Fruit fly (Drosophila melanogaster) whole organism, larva: ENCODE results near the gene Nup93-1.

Experiments
- noc ChIP-seq: fragments of 200-800 bp; sonication (Bioruptor generic); optimal IDR thresholded peaks from 3 replicates; lab custom pipeline; 2019; ENCODE audit warnings: missing biosample characterization, mild to moderate bottlenecking, missing genetic modification characterization, moderate library complexity

Nup93-1 gene

dm6 chrX:13843487-13843886, 20.9 kb downstream of the Nup93-1 start:
- no peak for TF ChIP-seq noc (tag; lab: Kevin White, UChicago)

DNA sequence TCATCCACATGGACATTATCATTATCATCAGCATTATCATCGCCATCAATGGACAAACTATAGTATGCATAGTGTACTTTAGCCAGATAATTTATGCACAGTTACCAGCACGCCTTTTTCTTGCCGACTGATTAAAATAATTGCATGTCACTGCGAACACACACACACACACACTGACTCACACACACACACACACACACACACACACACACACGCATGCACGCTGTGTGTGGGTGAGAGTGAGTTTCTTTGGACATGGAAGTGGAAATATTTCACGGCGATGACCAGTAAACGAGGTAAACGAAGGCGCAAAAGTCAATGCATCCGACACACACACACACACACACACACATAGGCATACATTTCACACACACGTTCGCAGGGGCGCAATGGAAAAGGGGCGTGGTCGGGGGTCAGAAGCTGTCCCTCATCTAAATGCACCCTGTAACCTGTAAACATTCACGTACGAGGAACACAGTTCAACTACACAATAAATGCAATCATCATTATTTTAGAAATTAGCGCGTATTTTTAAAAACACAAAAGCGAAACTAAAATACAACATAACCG, 21.8 kb downstream of the Nup93-1 start:
- no peak for TF ChIP-seq noc (tag; lab: Kevin White, UChicago)

DNA sequence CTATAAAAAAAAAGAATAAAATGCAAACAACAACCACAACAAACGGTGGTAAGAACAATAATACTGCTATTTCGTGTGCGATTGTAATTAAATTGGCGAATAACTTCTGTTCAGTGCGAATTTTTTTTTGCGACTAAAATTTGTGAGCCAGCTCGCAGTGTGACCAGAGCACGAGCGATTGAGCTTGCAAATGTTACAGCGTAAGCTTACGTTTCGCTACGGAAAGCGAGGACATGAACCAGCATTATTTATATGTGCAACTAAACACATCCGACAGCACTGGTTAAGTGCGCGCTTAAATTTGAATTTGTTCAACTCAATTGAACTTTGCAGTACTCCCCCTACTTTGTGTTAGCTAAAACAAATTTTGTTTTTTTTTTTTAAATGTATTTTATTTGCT, 23.1 kb downstream of the Nup93-1 start, which contains the start of gene AMPdeam:
Gene AMPdeam (minus strand): TSS at position 139 of the 400 bp plus-strand sequence.
- no peak for TF ChIP-seq noc (tag; lab: Kevin White, UChicago)
